Fruit fly (Drosophila melanogaster): ENCODE data around the gene Rpp14a.

dm6 chr3R:30014977-30015514 is 41.6 kb upstream of the Rpp14a start, which contains the start of gene CG7920:
- peak; percentile 25 for TF ChIP-seq Sox102F (GFP tag; optimal IDR thresholded peaks at IDR 0.05)
- TF ChIP-seq fkh (GFP tag; optimal IDR thresholded peaks at IDR 0.05), result peak; percentile 7
- peak; percentile 61; the same call in 2 of the 3 replicates for TF ChIP-seq CG6163 (GFP tag; IDR thresholded peaks at IDR 0.05)
- TF ChIP-seq Hr4 (GFP tag; optimal IDR thresholded peaks at IDR 0.05), result no peak
- TF ChIP-seq CG9139 (GFP tag; optimal IDR thresholded peaks at IDR 0.05), result peak; percentile 66
